Fruit fly (Drosophila melanogaster): ENCODE data around the gene CG12316.

CG12316 gene

dm6 chr3L:15116536-15116935, 20.2 kb downstream of the CG12316 start, which contains the start of gene Cep135:
Gene Cep135, plus strand, starts transcription at chr3L:15116737.
- TF ChIP-seq CG9609 (GFP tag; optimal IDR thresholded peaks at IDR 0.05) (no peak), sim (GFP tag; IDR thresholded peaks at IDR 0.05) (no peak), Dref (GFP tag; IDR thresholded peaks at IDR 0.05) (peak; percentile 90), org-1 (GFP tag; optimal IDR thresholded peaks at IDR 0.05) (no peak), hbn (GFP tag; IDR thresholded peaks at IDR 0.05; ENCODE audit: partially characterized antibody) (peak; percentile 89), dmrt99B (tag; optimal IDR thresholded peaks at IDR 0.05) (no peak), lbe (GFP tag; optimal IDR thresholded peaks at IDR 0.05) (no peak), CG31388 (GFP tag; optimal IDR thresholded peaks at IDR 0.05) (no peak), nom (GFP tag; optimal IDR thresholded peaks at IDR 0.05) (peak; percentile 0), chm (GFP tag; IDR thresholded peaks at IDR 0.05) (no peak), bcd (GFP tag; optimal IDR thresholded peaks at IDR 0.05) (no peak), knrl (GFP tag; IDR thresholded peaks at IDR 0.05; ENCODE audit: partially characterized antibody) (peak; percentile 68; the same call in 2 of the 3 replicates), CG4730 (GFP tag; IDR thresholded peaks at IDR 0.05) (no peak), lab (GFP tag; optimal IDR thresholded peaks at IDR 0.05) (no peak), odd (GFP tag; optimal IDR thresholded peaks at IDR 0.05) (no peak), D19A (tag; optimal IDR thresholded peaks at IDR 0.05) (no peak), CTCF (GFP tag; optimal IDR thresholded peaks at IDR 0.05) (no peak), H2.0 (GFP tag; IDR thresholded peaks at IDR 0.05) (no peak), CG2712 (tag; optimal IDR thresholded peaks at IDR 0.05) (no peak), Scr (GFP tag; IDR thresholded peaks at IDR 0.05; ENCODE audit: partially characterized antibody) (peak; percentile 82), GATAe (GFP tag; conservative IDR thresholded peaks at IDR 0.05) (no peak), p53 (GFP tag; optimal IDR thresholded peaks at IDR 0.05) (no peak), Elba2 (GFP tag; optimal IDR thresholded peaks at IDR 0.05) (no peak), CG4360 (GFP tag; IDR thresholded peaks at IDR 0.05) (no peak), CG30403 (GFP tag; optimal IDR thresholded peaks at IDR 0.05) (no peak), so (GFP tag; IDR thresholded peaks at IDR 0.05) (no peak), tna (GFP tag; IDR thresholded peaks at IDR 0.05; ENCODE audit: partially characterized antibody) (peak; percentile 92), CG7963 (GFP tag; IDR thresholded peaks at IDR 0.05; ENCODE audit: partially characterized antibody) (peak; percentile 86), CG4820 (GFP tag; optimal IDR thresholded peaks at IDR 0.05) (no peak), CG1792 (GFP tag; optimal IDR thresholded peaks at IDR 0.05) (no peak), CG17612 (GFP tag; IDR thresholded peaks at IDR 0.05) (no peak), eve (GFP tag; optimal IDR thresholded peaks at IDR 0.05) (no peak), Lpt (GFP tag; optimal IDR thresholded peaks at IDR 0.05) (no peak), CG9437 (GFP tag; optimal IDR thresholded peaks at IDR 0.05) (no peak), CG9932 (GFP tag; IDR thresholded peaks at IDR 0.05) (no peak), Tbp (GFP tag; optimal IDR thresholded peaks at IDR 0.05) (no peak), Dbx (GFP tag; IDR thresholded peaks at IDR 0.05) (no peak), CG5953 (GFP tag; IDR thresholded peaks at IDR 0.05) (no peak), row (GFP tag; IDR thresholded peaks at IDR 0.05) (no peak), tup (GFP tag; optimal IDR thresholded peaks at IDR 0.05) (no peak), CG6765 (GFP tag; optimal IDR thresholded peaks at IDR 0.05) (no peak), esg (GFP tag; conservative IDR thresholded peaks at IDR 0.05) (no peak), dan (GFP tag; IDR thresholded peaks at IDR 0.05) (no peak), lola (GFP tag; optimal IDR thresholded peaks at IDR 0.05) (no peak), Taf1 (GFP tag; IDR thresholded peaks at IDR 0.05) (no peak), CG4854 (GFP tag; optimal IDR thresholded peaks at IDR 0.05) (no peak), Neu2 (GFP tag; optimal IDR thresholded peaks at IDR 0.05; ENCODE audit: borderline replicate concordance) (no peak), Stat92E (GFP tag; optimal IDR thresholded peaks at IDR 0.05) (peak in 1 of 3 experiments; percentile 15), Lim3 (GFP tag; IDR thresholded peaks at IDR 0.05) (no peak), Pdp1 (GFP tag; optimal IDR thresholded peaks at IDR 0.05) (no peak), YL-1 (GFP tag; optimal IDR thresholded peaks at IDR 0.05) (peak; percentile 20), Sin3A (optimal IDR thresholded peaks at IDR 0.05) (no peak)
